Worm (Caenorhabditis elegans): ENCODE measurements around the gene ZK637.12.

ZK637.12 gene

DNA sequence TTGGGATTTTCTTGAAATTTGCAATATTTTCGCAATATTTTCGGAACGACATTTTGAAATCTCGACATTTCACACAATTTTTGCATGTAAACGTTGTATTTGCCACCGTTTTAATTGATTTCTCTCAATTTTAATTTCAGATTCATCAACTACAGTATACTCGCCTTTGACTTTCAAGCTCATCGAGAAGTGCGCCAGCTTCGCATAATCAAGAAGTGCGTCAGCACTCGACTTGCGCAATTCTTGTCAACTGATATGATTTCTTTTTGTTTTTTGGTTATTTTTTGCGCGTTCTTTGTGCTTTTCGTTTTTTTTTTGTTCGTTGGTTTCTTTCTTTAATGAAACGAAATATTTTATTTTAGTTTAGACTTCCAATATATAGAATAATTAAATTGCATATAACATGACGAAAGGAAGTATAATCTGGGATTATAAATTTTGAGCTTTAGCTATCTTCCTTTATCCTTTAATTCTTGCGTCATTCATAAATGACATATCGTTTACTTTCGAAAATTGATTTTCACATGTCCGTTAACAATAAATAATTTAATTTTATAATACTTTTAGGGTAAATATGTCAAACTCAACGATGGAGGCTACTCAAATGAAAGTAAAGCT is 36.7 kb upstream of the ZK637.12 start, which contains the start of gene famh-136 (continued):
- TF ChIP-seq mdl-1 (tag; optimal IDR thresholded peaks at IDR 0.05) = peak in 1 of 2 experiments; percentile 79
- TF ChIP-seq irx-1 (tag; optimal IDR thresholded peaks at IDR 0.05) = peak; percentile 63
- TF ChIP-seq hlh-17 (GFP tag; optimal IDR thresholded peaks at IDR 0.05; ENCODE audit: borderline replicate concordance) = no peak
- TF ChIP-seq nhr-237 (tag; optimal IDR thresholded peaks at IDR 0.05) = peak; percentile 13
- TF ChIP-seq vab-15 (tag; optimal IDR thresholded peaks at IDR 0.05) = no peak
- TF ChIP-seq swsn-7 (tag; optimal IDR thresholded peaks at IDR 0.05) = peak; percentile 87
- peak; percentile 64 for TF ChIP-seq egl-13 (tag; optimal IDR thresholded peaks at IDR 0.05)
- peak; percentile 64 for TF ChIP-seq unc-86 (tag; optimal IDR thresholded peaks at IDR 0.05)
- TF ChIP-seq hlh-4 (tag; optimal IDR thresholded peaks at IDR 0.05) = no peak
- TF ChIP-seq mep-1 (tag; optimal IDR thresholded peaks at IDR 0.05) = peak; percentile 97
- TF ChIP-seq C04F5.9 (tag; optimal IDR thresholded peaks at IDR 0.05) = peak; percentile 93
- no peak for TF ChIP-seq ceh-88 (GFP tag; IDR thresholded peaks at IDR 0.05)
- TF ChIP-seq ceh-63 (GFP tag; optimal IDR thresholded peaks at IDR 0.05) = no peak
- no peak for TF ChIP-seq nhr-12 (tag; optimal IDR thresholded peaks at IDR 0.05)
- peak; percentile 68 for TF ChIP-seq lin-13 (GFP tag; optimal IDR thresholded peaks at IDR 0.05)
- peak; percentile 78 to 85 for TF ChIP-seq efl-1 (optimal IDR thresholded peaks at IDR 0.05)
- peak; percentile 77 to 98 for TF ChIP-seq efl-1 (GFP tag; optimal IDR thresholded peaks at IDR 0.05 in 1 of 2)
- peak; percentile 43 for TF ChIP-seq fos-1 (tag; optimal IDR thresholded peaks at IDR 0.05)
- no peak for TF ChIP-seq ceh-8 (GFP tag; optimal IDR thresholded peaks at IDR 0.05)
- no peak for TF ChIP-seq sptf-1 (tag; optimal IDR thresholded peaks at IDR 0.05)
- TF ChIP-seq nhr-90 (tag; optimal IDR thresholded peaks at IDR 0.05; ENCODE audit: poor library complexity) = peak; percentile 90
- TF ChIP-seq mab-9 (GFP tag; IDR thresholded peaks at IDR 0.05) = peak; percentile 39; the same call in 1 of the 2 replicates
- TF ChIP-seq fkh-8 (tag; optimal IDR thresholded peaks at IDR 0.05) = peak; percentile 83
- TF ChIP-seq pag-3 (tag; optimal IDR thresholded peaks at IDR 0.05; ENCODE audit: borderline replicate concordance, insufficient read depth) = peak; percentile 39
- peak; percentile 88 for TF ChIP-seq C16A3.4 (tag; optimal IDR thresholded peaks at IDR 0.05)
- TF ChIP-seq blmp-1 (tag; optimal IDR thresholded peaks at IDR 0.05) = peak; percentile 82
- peak; percentile 56 for TF ChIP-seq hpl-2 (GFP tag; optimal IDR thresholded peaks at IDR 0.05)
- peak; percentile 84 for TF ChIP-seq lin-14 (GFP tag; optimal IDR thresholded peaks at IDR 0.05)
- peak; percentile 58 for TF ChIP-seq aly-2 (tag; optimal IDR thresholded peaks at IDR 0.05)
- TF ChIP-seq pqm-1 (tag; optimal IDR thresholded peaks at IDR 0.05) = no peak
- TF ChIP-seq ztf-4 (tag; optimal IDR thresholded peaks at IDR 0.05) = peak; percentile 71
- peak; percentile 99 for TF ChIP-seq nhr-19 (GFP tag; conservative IDR thresholded peaks at IDR 0.05)
- peak; percentile 92 for TF ChIP-seq nhr-71 (tag; optimal IDR thresholded peaks at IDR 0.05)
- TF ChIP-seq nhr-11 (tag; optimal IDR thresholded peaks at IDR 0.05) = peak; percentile 44
- TF ChIP-seq nhr-85 (tag) = peak; percentile 89
- peak; percentile 64 for TF ChIP-seq elt-2 (tag; optimal IDR thresholded peaks at IDR 0.05)
- TF ChIP-seq xbp-1 (tag; optimal IDR thresholded peaks at IDR 0.05) = peak; percentile 79
- peak; percentile 94 for TF ChIP-seq unc-130 (tag; optimal IDR thresholded peaks at IDR 0.05)
- TF ChIP-seq nhr-77 (tag; optimal IDR thresholded peaks at IDR 0.05) = peak; percentile 85

DNA sequence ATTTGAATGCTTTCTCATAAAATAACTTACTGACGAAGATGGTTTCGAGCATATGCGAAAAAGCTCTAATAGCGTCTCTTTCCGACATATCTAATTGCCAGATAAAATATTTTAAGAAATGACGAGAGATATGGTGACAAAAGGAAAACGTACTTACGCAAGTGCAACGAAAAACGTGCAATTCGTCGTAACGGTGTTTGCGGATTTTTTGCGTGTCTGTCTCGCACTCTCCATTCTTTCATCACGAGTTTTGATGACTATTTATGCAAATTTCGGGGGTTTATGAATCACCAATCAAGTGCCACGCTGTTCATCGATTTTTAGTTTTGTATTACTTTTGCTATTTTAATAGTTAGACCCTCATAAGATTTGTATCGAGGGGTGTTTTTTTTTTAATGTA is 35.1 kb upstream of the ZK637.12 start, which contains the start of gene ZK637.14:
TSS of gene ZK637.14 (minus strand) at position 201 of the 400 bp plus-strand sequence.
- TF ChIP-seq sox-4 (tag; optimal IDR thresholded peaks at IDR 0.05) (no peak), fkh-8 (tag; optimal IDR thresholded peaks at IDR 0.05) (peak; percentile 60), nhr-84 (tag; optimal IDR thresholded peaks at IDR 0.05) (no peak), lin-39 (tag; optimal IDR thresholded peaks at IDR 0.05) (no peak), dpl-1 (GFP tag; optimal IDR thresholded peaks at IDR 0.05) (peak; percentile 60 to 69 (median 60)), pag-3 (tag; optimal IDR thresholded peaks at IDR 0.05; ENCODE audit: borderline replicate concordance, insufficient read depth) (no peak), zip-4 (GFP tag; optimal IDR thresholded peaks at IDR 0.05) (no peak), Y116A8C.19 (tag; optimal IDR thresholded peaks at IDR 0.05; ENCODE audit: borderline replicate concordance) (no peak), mdl-1 (tag; optimal IDR thresholded peaks at IDR 0.05) (no peak), nhr-20 (tag; optimal IDR thresholded peaks at IDR 0.05) (peak; percentile 55), ceh-88 (GFP tag; IDR thresholded peaks at IDR 0.05) (no peak), sptf-1 (tag; optimal IDR thresholded peaks at IDR 0.05) (no peak), sup-37 (GFP tag; optimal IDR thresholded peaks at IDR 0.05) (no peak), nhr-47 (tag; optimal IDR thresholded peaks at IDR 0.05) (peak; percentile 56), egl-27 (tag; optimal IDR thresholded peaks at IDR 0.05) (no peak), zag-1 (tag; optimal IDR thresholded peaks at IDR 0.05) (no peak), fkh-10 (GFP tag; optimal IDR thresholded peaks at IDR 0.05) (no peak), nhr-77 (tag; optimal IDR thresholded peaks at IDR 0.05) (no peak), tlp-1 (tag; optimal IDR thresholded peaks at IDR 0.05) (no peak), ets-5 (GFP tag; IDR thresholded peaks at IDR 0.05) (no peak), fos-1 (tag; optimal IDR thresholded peaks at IDR 0.05) (peak; percentile 25)

Measured in whole organism, L1 larva.